Fruit fly (Drosophila melanogaster): Measurements from ENCODE around the gene dnk.
A peak's percentile ranks its signal among the peaks of the same experiment; 100 is the strongest.

Gene dnk

DNA sequence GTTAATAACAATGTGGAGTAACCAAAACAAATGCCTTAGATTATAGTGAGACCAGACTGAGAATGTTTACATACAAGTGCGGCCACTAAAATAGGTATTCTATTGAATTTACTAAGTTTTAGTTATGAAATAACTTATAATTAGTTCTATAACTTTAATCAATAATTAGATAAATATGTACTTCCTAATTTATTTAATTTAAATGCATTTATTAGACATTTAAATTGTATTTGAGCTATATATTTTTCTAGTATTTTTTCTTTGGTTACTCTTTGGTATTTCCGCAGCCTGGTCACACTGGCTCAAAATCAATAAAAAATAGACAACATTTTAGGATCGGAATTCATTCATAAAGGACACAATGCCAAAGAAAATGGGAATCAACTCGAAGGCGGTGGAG, 50.4 kb downstream of the dnk start, which contains the start of the genes Prp18 and CG6013 (continued):
- peak; percentile 36; the same call in 1 of the 2 replicates for TF ChIP-seq CG9215 (GFP tag; IDR thresholded peaks at IDR 0.05)
- peak; percentile 39 for TF ChIP-seq pzg (GFP tag; optimal IDR thresholded peaks at IDR 0.05)
- TF ChIP-seq zen2 (GFP tag; IDR thresholded peaks at IDR 0.05; ENCODE audit: partially characterized antibody) = no peak
- TF ChIP-seq Atf-2 (GFP tag; optimal IDR thresholded peaks at IDR 0.05) = no peak
- peak; percentile 61 for TF ChIP-seq Blimp-1 (GFP tag; optimal IDR thresholded peaks at IDR 0.05)
- TF ChIP-seq CG11695 (GFP tag; IDR thresholded peaks at IDR 0.05) = peak; percentile 35; the same call in 1 of the 3 replicates
- TF ChIP-seq stc (GFP tag; IDR thresholded peaks at IDR 0.05) = no peak
- TF ChIP-seq B-H1 (GFP tag; IDR thresholded peaks at IDR 0.05) = no peak
- TF ChIP-seq CG16813 (GFP tag; IDR thresholded peaks at IDR 0.05; ENCODE audit: partially characterized antibody) = no peak
- no peak for TF ChIP-seq CG9876 (GFP tag; optimal IDR thresholded peaks at IDR 0.05)
- TF ChIP-seq Doc2 (GFP tag; IDR thresholded peaks at IDR 0.05) = no peak
- no peak for TF ChIP-seq cas (GFP tag; IDR thresholded peaks at IDR 0.05)
- TF ChIP-seq CG17568 (GFP tag; optimal IDR thresholded peaks at IDR 0.05) = no peak
- TF ChIP-seq CG6813 (GFP tag; optimal IDR thresholded peaks at IDR 0.05) = no peak
- peak; percentile 71 for TF ChIP-seq CG9797 (GFP tag; optimal IDR thresholded peaks at IDR 0.05)
- no peak for TF ChIP-seq pnt (GFP tag; optimal IDR thresholded peaks at IDR 0.05)
- no peak for TF ChIP-seq CG30431 (GFP tag; optimal IDR thresholded peaks at IDR 0.05)
- TF ChIP-seq H2.0 (GFP tag; IDR thresholded peaks at IDR 0.05) = no peak
- TF ChIP-seq H15 (GFP tag; IDR thresholded peaks at IDR 0.05) = no peak
- peak; percentile 49 for TF ChIP-seq HmgZ (tag; optimal IDR thresholded peaks at IDR 0.05)
- TF ChIP-seq z (GFP tag; IDR thresholded peaks at IDR 0.05) = no peak
- TF ChIP-seq CkIIα-i1 (GFP tag; IDR thresholded peaks at IDR 0.05) = no peak
- TF ChIP-seq CG7372 (GFP tag; IDR thresholded peaks at IDR 0.05) = no peak
- no peak for TF ChIP-seq mld (GFP tag; IDR thresholded peaks at IDR 0.05; ENCODE audit: partially characterized antibody)
- no peak for TF ChIP-seq CG6654 (GFP tag; optimal IDR thresholded peaks at IDR 0.05)
- TF ChIP-seq tgo (GFP tag; IDR thresholded peaks at IDR 0.05) = peak; percentile 73
- no peak for TF ChIP-seq Bdp1 (GFP tag; optimal IDR thresholded peaks at IDR 0.05)
- peak; percentile 83 for TF ChIP-seq CG13424 (tag; optimal IDR thresholded peaks at IDR 0.05)
- no peak for TF ChIP-seq pfk (GFP tag; optimal IDR thresholded peaks at IDR 0.05)
- no peak for TF ChIP-seq Usf (GFP tag; optimal IDR thresholded peaks at IDR 0.05)
- no peak for TF ChIP-seq CrebB (tag; optimal IDR thresholded peaks at IDR 0.05)
- no peak for TF ChIP-seq Hr39 (optimal IDR thresholded peaks at IDR 0.05)
- no peak for TF ChIP-seq CG11398 (GFP tag; optimal IDR thresholded peaks at IDR 0.05)
- no peak for TF ChIP-seq CG17328 (GFP tag; IDR thresholded peaks at IDR 0.05)
- peak; percentile 85 for TF ChIP-seq CG2712 (tag; optimal IDR thresholded peaks at IDR 0.05)
- peak; percentile 15 for TF ChIP-seq scrt (GFP tag; optimal IDR thresholded peaks at IDR 0.05)
- peak; percentile 86 for TF ChIP-seq gem (tag; optimal IDR thresholded peaks at IDR 0.05)
- TF ChIP-seq Dref (GFP tag; IDR thresholded peaks at IDR 0.05) = no peak
- no peak for TF ChIP-seq cad (GFP tag; optimal IDR thresholded peaks at IDR 0.05)
- TF ChIP-seq grau (tag; optimal IDR thresholded peaks at IDR 0.05) = peak; percentile 80
- no peak for TF ChIP-seq Asciz (GFP tag; optimal IDR thresholded peaks at IDR 0.05)
- no peak for TF ChIP-seq org-1 (GFP tag; optimal IDR thresholded peaks at IDR 0.05)
- no peak for TF ChIP-seq aop (GFP tag; IDR thresholded peaks at IDR 0.05)
- no peak; the same call in 1 of the 2 replicates for TF ChIP-seq Scr (GFP tag; IDR thresholded peaks at IDR 0.05; ENCODE audit: partially characterized antibody)
- no peak for TF ChIP-seq crc (GFP tag; optimal IDR thresholded peaks at IDR 0.05)
- no peak for TF ChIP-seq CG1603 (tag; optimal IDR thresholded peaks at IDR 0.05)
- TF ChIP-seq vfl (GFP tag; optimal IDR thresholded peaks at IDR 0.05) = no peak
- TF ChIP-seq tll (GFP tag; optimal IDR thresholded peaks at IDR 0.05) = peak in 1 of 2 experiments; percentile 22
- no peak for TF ChIP-seq Sry-β (GFP tag; optimal IDR thresholded peaks at IDR 0.05)
- no peak for TF ChIP-seq emc (GFP tag; optimal IDR thresholded peaks at IDR 0.05)
- TF ChIP-seq Hey (tag; optimal IDR thresholded peaks at IDR 0.05) = no peak
- no peak for TF ChIP-seq gro (GFP tag; optimal IDR thresholded peaks at IDR 0.05)

Measured in whole organism, embryonic.